Worm (Caenorhabditis elegans) whole organism, L4 larva: ENCODE results near the gene arrd-25.

ENCODE experiments used
- F37D6.2 ChIP-seq: sonication (generic microtip); optimal IDR thresholded peaks from 2 replicates; lab custom pipeline; 2016; ENCODE audit warnings: mild to moderate bottlenecking, missing genetic modification characterization, missing compliant biosample characterization
- ZK546.5 ChIP-seq, 2 experiments: sonication (generic microtip); optimal IDR thresholded peaks; 2 replicates each; lab custom pipeline; 2017; ENCODE audit warnings: missing biosample characterization in 2 of 2, missing genetic modification characterization in 2 of 2
- ama-1 ChIP-seq: fragments of 150-350 bp; optimal IDR thresholded peaks from 2 replicates; lab custom pipeline; 2014; ENCODE audit warnings: inconsistent platforms, mixed read lengths
- ceh-28 ChIP-seq: fragments of 150-350 bp; optimal IDR thresholded peaks from 2 replicates; lab custom pipeline; 2014; ENCODE audit warnings: missing biosample characterization, missing genetic modification reagents, missing genetic modification characterization
- daf-8 ChIP-seq: fragments of 200-800 bp; sonication (Bioruptor generic); IDR thresholded peaks from 2 replicates; pipeline ENCODE4 v1.3.6; 2022; ENCODE audit warnings: missing genetic modification characterization, missing compliant biosample characterization
- dve-1 ChIP-seq: sonication (generic microtip); optimal IDR thresholded peaks from 2 replicates; lab custom pipeline; 2017; ENCODE audit warnings: antibody characterized with exemption, mild to moderate bottlenecking, missing genetic modification characterization, missing compliant biosample characterization; ENCODE audit not compliant: insufficient read depth
- lir-3 ChIP-seq: sonication (generic microtip); optimal IDR thresholded peaks from 2 replicates; lab custom pipeline; 2016; ENCODE audit warnings: mild to moderate bottlenecking, missing genetic modification characterization, missing compliant biosample characterization
- madf-5 ChIP-seq, 2 experiments: fragments of 200-800 bp; sonication (Bioruptor generic); IDR thresholded peaks; 2 replicates each; pipeline ENCODE4 v1.3.6; 2022; ENCODE audit warnings: missing compliant biosample characterization in 2 of 2, missing genetic modification characterization in 2 of 2
- skn-1 ChIP-seq: fragments of 150-350 bp; optimal IDR thresholded peaks from 2 replicates; lab custom pipeline; 2014; ENCODE audit warnings: missing biosample characterization, missing genetic modification characterization
- ztf-7 ChIP-seq: fragments of 150-350 bp; optimal IDR thresholded peaks from 2 replicates; lab custom pipeline; 2014; ENCODE audit warnings: missing biosample characterization, missing genetic modification characterization

- TF ChIP-seq ama-1 (lab: Kevin White, UChicago) = no peak
- TF ChIP-seq F37D6.2 = peak; percentile 11
- peak; percentile 39 for TF ChIP-seq dve-1 (tag; lab: Kevin White, UChicago)
- no peak for TF ChIP-seq madf-5 (GFP tag; IDR thresholded peaks at IDR 0.05; lab: Robert Waterston, UW)
- no peak for TF ChIP-seq ceh-28
- no peak for TF ChIP-seq ZK546.5 (tag; optimal IDR thresholded peaks at IDR 0.05; lab: Kevin White, UChicago)
- TF ChIP-seq daf-8 = no peak
- no peak for TF ChIP-seq skn-1
- TF ChIP-seq lir-3 (tag; lab: Kevin White, UChicago) = no peak
- no peak for TF ChIP-seq ztf-7 (tag; lab: Kevin White, UChicago)
Observed at ce11 chrX:13995803-13996388, 37.7 kb upstream of the arrd-25 start, which contains the start of the genes C31E10.5 and C31E10.6.
